Fruit fly (Drosophila melanogaster) whole organism, embryonic: ENCODE measurements around the gene Dis3.

Experiments
- CG10267 ChIP-seq: fragments of 200-800 bp; sonication (Bioruptor generic); optimal IDR thresholded peaks from 2 replicates; lab custom pipeline; 2018; ENCODE audit warnings: missing biosample characterization, mild to moderate bottlenecking, missing genetic modification characterization, moderate library complexity
- CG10654 ChIP-seq: fragments of 200-800 bp; sonication (Bioruptor generic); optimal IDR thresholded peaks from 2 replicates; lab custom pipeline; 2016; ENCODE audit warnings: missing biosample characterization, missing genetic modification characterization
- CG11456 ChIP-seq: fragments of 200-800 bp; sonication (Bioruptor generic); IDR thresholded peaks from 3 replicates; pipeline ENCODE4 v1.3.6; 2022; ENCODE audit warnings: missing biosample characterization, missing genetic modification characterization
- CG11560 ChIP-seq: fragments of 200-800 bp; sonication (Bioruptor generic); IDR thresholded peaks from 3 replicates; pipeline ENCODE4 v1.3.6; 2022; ENCODE audit warnings: missing biosample characterization, missing genetic modification characterization
- CG13287 ChIP-seq: fragments of 200-800 bp; sonication (Bioruptor generic); IDR thresholded peaks from 2 replicates; pipeline ENCODE4 v1.3.6; 2022; ENCODE audit warnings: missing biosample characterization, missing genetic modification characterization; ENCODE audit not compliant: partially characterized antibody
- CG14710 ChIP-seq: fragments of 200-800 bp; sonication (Bioruptor generic); optimal IDR thresholded peaks from 3 replicates; lab custom pipeline; 2019; ENCODE audit warnings: missing biosample characterization, mild to moderate bottlenecking, missing genetic modification characterization, moderate library complexity
- CG15514 ChIP-seq: fragments of 200-800 bp; sonication (Bioruptor generic); optimal IDR thresholded peaks from 3 replicates; lab custom pipeline; 2017; ENCODE audit warnings: missing biosample characterization, missing genetic modification characterization, mild to moderate bottlenecking, moderate library complexity, missing genetic modification reagents
- CG16815 ChIP-seq: fragments of 200-800 bp; sonication (Bioruptor generic); optimal IDR thresholded peaks from 3 replicates; lab custom pipeline; 2017; ENCODE audit warnings: missing biosample characterization, mild to moderate bottlenecking, missing genetic modification characterization
- CG17568 ChIP-seq: fragments of 200-800 bp; sonication (Bioruptor generic); optimal IDR thresholded peaks from 2 replicates; lab custom pipeline; 2018; ENCODE audit warnings: missing biosample characterization, mild to moderate bottlenecking, missing genetic modification characterization, moderate library complexity
- CG31365 ChIP-seq: fragments of 200-800 bp; sonication (Bioruptor generic); optimal IDR thresholded peaks from 2 replicates; lab custom pipeline; 2018; ENCODE audit warnings: missing biosample characterization, mild to moderate bottlenecking, missing genetic modification characterization
- CG32532 ChIP-seq: fragments of 200-800 bp; sonication (Bioruptor generic); IDR thresholded peaks from 2 replicates; pipeline ENCODE4 v1.3.6; 2022; ENCODE audit warnings: missing biosample characterization, missing genetic modification characterization
- CG3995 ChIP-seq: fragments of 200-800 bp; sonication (Bioruptor generic); optimal IDR thresholded peaks from 3 replicates; lab custom pipeline; 2016; ENCODE audit warnings: missing biosample characterization, missing genetic modification characterization
- CG4854 ChIP-seq: fragments of 200-800 bp; sonication (Bioruptor generic); optimal IDR thresholded peaks from 2 replicates; lab custom pipeline; 2016; ENCODE audit warnings: missing biosample characterization, missing genetic modification characterization, inconsistent platforms
- CG5245 ChIP-seq: fragments of 200-800 bp; sonication (Bioruptor generic); optimal IDR thresholded peaks from 3 replicates; lab custom pipeline; 2016; ENCODE audit warnings: missing biosample characterization, missing genetic modification characterization
- CG8924 ChIP-seq: fragments of 200-800 bp; optimal IDR thresholded peaks from 3 replicates; lab custom pipeline; 2019; ENCODE audit warnings: missing biosample characterization, mild to moderate bottlenecking, missing genetic modification characterization, moderate library complexity
- Dip3 ChIP-seq: fragments of 200-800 bp; sonication (Bioruptor generic); optimal IDR thresholded peaks from 3 replicates; lab custom pipeline; 2016; ENCODE audit warnings: missing biosample characterization, missing genetic modification characterization
- Dll ChIP-seq: fragments of 200-800 bp; sonication (Bioruptor generic); IDR thresholded peaks from 4 replicates; pipeline ENCODE4 v1.3.6; 2022; ENCODE audit warnings: missing biosample characterization, missing genetic modification characterization; ENCODE audit not compliant: partially characterized antibody
- HmgD ChIP-seq: fragments of 200-800 bp; sonication (Bioruptor generic); optimal IDR thresholded peaks from 3 replicates; lab custom pipeline; 2016; ENCODE audit warnings: missing biosample characterization, missing genetic modification characterization
- HmgZ ChIP-seq: fragments of 200-800 bp; sonication (Bioruptor generic); optimal IDR thresholded peaks from 2 replicates; lab custom pipeline; 2018; ENCODE audit warnings: missing biosample characterization, mild to moderate bottlenecking, missing genetic modification characterization
- Hmr ChIP-seq: fragments of 200-800 bp; sonication (Bioruptor generic); optimal IDR thresholded peaks from 3 replicates; lab custom pipeline; 2017; ENCODE audit warnings: mild to moderate bottlenecking, missing biosample characterization, missing genetic modification reagents, missing genetic modification characterization
- Hsf ChIP-seq: fragments of 200-800 bp; sonication (Bioruptor generic); optimal IDR thresholded peaks from 3 replicates; lab custom pipeline; 2016; ENCODE audit warnings: missing biosample characterization, missing genetic modification characterization
- Lhr ChIP-seq: fragments of 200-800 bp; sonication (Bioruptor generic); optimal IDR thresholded peaks from 3 replicates; lab custom pipeline; 2017; ENCODE audit warnings: mild to moderate bottlenecking, missing biosample characterization, missing genetic modification reagents, missing genetic modification characterization
- MESR4 ChIP-seq: fragments of 200-800 bp; sonication (Bioruptor generic); optimal IDR thresholded peaks from 2 replicates; lab custom pipeline; 2018; ENCODE audit warnings: missing biosample characterization, mild to moderate bottlenecking, missing genetic modification characterization, moderate library complexity
- Med ChIP-seq: fragments of 200-800 bp; sonication (Bioruptor generic); peaks from one replicate; lab custom pipeline; 2016; ENCODE audit warnings: missing biosample characterization, missing genetic modification characterization, mild to moderate bottlenecking, inconsistent platforms, moderate library complexity
- Scr ChIP-seq: fragments of 200-800 bp; sonication (Bioruptor generic); IDR thresholded peaks from 2 replicates; pipeline ENCODE4 v1.3.6; 2022; ENCODE audit warnings: missing biosample characterization, missing genetic modification characterization; ENCODE audit not compliant: partially characterized antibody
- Sry-δ ChIP-seq: fragments of 200-800 bp; sonication (Bioruptor generic); optimal IDR thresholded peaks from 2 replicates; lab custom pipeline; 2016; ENCODE audit warnings: missing biosample characterization, missing genetic modification characterization
- Usf ChIP-seq: fragments of 200-800 bp; sonication (Bioruptor generic); optimal IDR thresholded peaks from 2 replicates; lab custom pipeline; 2017; ENCODE audit warnings: missing genotype, missing biosample characterization, missing genetic modification characterization
- YL-1 ChIP-seq: fragments of 200-800 bp; sonication (Bioruptor generic); optimal IDR thresholded peaks from 3 replicates; lab custom pipeline; 2017; ENCODE audit warnings: missing biosample characterization, mild to moderate bottlenecking, missing genetic modification characterization
- abd-A ChIP-seq: fragments of 200-800 bp; sonication (Bioruptor generic); optimal IDR thresholded peaks from 3 replicates; lab custom pipeline; 2019; ENCODE audit warnings: missing biosample characterization, mild to moderate bottlenecking, missing genetic modification characterization, moderate library complexity
- bigmax ChIP-seq: fragments of 200-800 bp; sonication (Bioruptor generic); optimal IDR thresholded peaks from 2 replicates; lab custom pipeline; 2018; ENCODE audit warnings: missing biosample characterization, mild to moderate bottlenecking, missing genetic modification characterization
- croc ChIP-seq: fragments of 200-800 bp; sonication (Bioruptor generic); conservative IDR thresholded peaks from 3 replicates; pipeline ENCODE4 v1.3.6; 2022; ENCODE audit warnings: missing biosample characterization, missing genetic modification characterization
- ems ChIP-seq: fragments of 200-800 bp; sonication (Bioruptor generic); optimal IDR thresholded peaks from 3 replicates; lab custom pipeline; 2016; ENCODE audit warnings: missing biosample characterization, missing genetic modification characterization
- en ChIP-seq: fragments of 200-800 bp; sonication (Bioruptor generic); optimal IDR thresholded peaks from 2 replicates; lab custom pipeline; 2016; ENCODE audit warnings: missing biosample characterization, missing genetic modification characterization
- fu2 ChIP-seq: fragments of 200-800 bp; sonication (Bioruptor generic); optimal IDR thresholded peaks from 2 replicates; lab custom pipeline; 2016; ENCODE audit warnings: missing biosample characterization, missing genetic modification characterization
- gcm2 ChIP-seq: fragments of 200-800 bp; sonication (Bioruptor generic); optimal IDR thresholded peaks from 2 replicates; lab custom pipeline; 2016; ENCODE audit warnings: missing biosample characterization, missing genetic modification characterization
- h ChIP-seq: fragments of >200 bp; optimal IDR thresholded peaks from 2 replicates; lab custom pipeline; 2017
- her ChIP-seq: fragments of 200-800 bp; sonication (Bioruptor generic); optimal IDR thresholded peaks from 2 replicates; lab custom pipeline; 2016; ENCODE audit warnings: missing biosample characterization, missing genetic modification characterization
- insv ChIP-seq, 2 experiments: fragments of 200-800 bp; sonication (Bioruptor generic); optimal IDR thresholded peaks; 3 replicates each; lab custom pipeline; 2016 to 2018; ENCODE audit warnings: missing biosample characterization in 2 of 2, missing genetic modification characterization in 2 of 2
- lilli ChIP-seq: fragments of 200-800 bp; sonication (Bioruptor generic); optimal IDR thresholded peaks from 3 replicates; lab custom pipeline; 2016; ENCODE audit warnings: missing biosample characterization, missing genetic modification characterization
- nau ChIP-seq: fragments of 200-800 bp; sonication (Bioruptor generic); optimal IDR thresholded peaks from 3 replicates; lab custom pipeline; 2017; ENCODE audit warnings: missing biosample characterization, mild to moderate bottlenecking, missing genetic modification characterization, missing genetic modification reagents
- nerfin-1 ChIP-seq: fragments of 200-800 bp; sonication (Bioruptor generic); optimal IDR thresholded peaks from 3 replicates; lab custom pipeline; 2019; ENCODE audit warnings: missing biosample characterization, mild to moderate bottlenecking, missing genetic modification characterization, moderate library complexity
- onecut ChIP-seq: fragments of 200-800 bp; sonication (Bioruptor generic); IDR thresholded peaks from 2 replicates; pipeline ENCODE4 v1.3.6; 2022; ENCODE audit warnings: missing biosample characterization, missing genetic modification characterization
- org-1 ChIP-seq: fragments of 200-800 bp; sonication (Bioruptor generic); optimal IDR thresholded peaks from 2 replicates; lab custom pipeline; 2017; ENCODE audit warnings: missing biosample characterization, missing genetic modification characterization
- pho ChIP-seq: fragments of 200-800 bp; sonication (Bioruptor generic); optimal IDR thresholded peaks from 2 replicates; lab custom pipeline; 2016; ENCODE audit warnings: missing biosample characterization, missing genetic modification characterization
- pita ChIP-seq: fragments of 200-800 bp; sonication (Bioruptor generic); optimal IDR thresholded peaks from 2 replicates; lab custom pipeline; 2017; ENCODE audit warnings: missing biosample characterization, mild to moderate bottlenecking, missing genetic modification characterization
- pzg ChIP-seq: fragments of 200-800 bp; sonication (Bioruptor generic); optimal IDR thresholded peaks from 3 replicates; lab custom pipeline; 2018; ENCODE audit warnings: missing biosample characterization, mild to moderate bottlenecking, missing genetic modification characterization, moderate library complexity
- ranshi ChIP-seq: fragments of 200-800 bp; sonication (Bioruptor generic); IDR thresholded peaks from 2 replicates; pipeline ENCODE4 v1.3.6; 2022; ENCODE audit warnings: missing biosample characterization, missing genetic modification characterization
- salm ChIP-seq: fragments of 200-800 bp; sonication (Bioruptor generic); optimal IDR thresholded peaks from 2 replicates; lab custom pipeline; 2018; ENCODE audit warnings: missing biosample characterization, mild to moderate bottlenecking, missing genetic modification characterization
- sqz ChIP-seq: fragments of 200-800 bp; sonication (Bioruptor generic); optimal IDR thresholded peaks from 3 replicates; lab custom pipeline; 2018; ENCODE audit warnings: missing biosample characterization, mild to moderate bottlenecking, missing genetic modification characterization
- tin ChIP-seq: fragments of 200-800 bp; sonication (Bioruptor generic); optimal IDR thresholded peaks from 3 replicates; lab custom pipeline; 2016; ENCODE audit warnings: missing biosample characterization, missing genetic modification characterization
- zf30C ChIP-seq: fragments of 200-800 bp; sonication (Bioruptor generic); optimal IDR thresholded peaks from 3 replicates; lab custom pipeline; 2018; ENCODE audit warnings: missing biosample characterization, mild to moderate bottlenecking, missing genetic modification characterization
- zfh1 ChIP-seq: fragments of 200-800 bp; sonication (Bioruptor generic); IDR thresholded peaks from 3 replicates; pipeline ENCODE4 v1.3.6; 2022; ENCODE audit warnings: missing biosample characterization, missing genetic modification characterization

Gene Dis3

DNA sequence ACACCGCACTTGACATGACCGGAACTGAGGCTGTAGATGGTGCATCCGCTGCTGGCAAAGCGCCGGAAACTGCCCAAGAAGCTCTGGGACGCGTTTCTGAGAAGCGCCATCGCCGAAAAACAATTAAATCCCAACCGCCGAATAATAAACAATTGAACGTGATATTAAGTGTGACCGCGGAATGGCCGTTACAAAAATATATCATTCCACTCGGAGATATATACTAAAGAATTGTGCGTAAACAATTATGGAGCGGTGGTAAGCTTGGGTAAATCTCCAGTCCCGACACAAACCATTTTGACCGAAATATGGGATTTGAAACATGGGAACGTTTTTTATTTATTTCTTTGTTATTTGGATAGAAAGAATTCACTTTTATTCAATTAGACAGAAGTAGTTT, 26.7 kb downstream of the Dis3 start, which contains the start of gene CG18528 (continued):
- no peak for TF ChIP-seq CG14710 (tag; lab: Kevin White, UChicago)
- no peak for TF ChIP-seq CG32532 (GFP tag; lab: Robert Waterston, UW)
- peak; percentile 50 for TF ChIP-seq HmgD (GFP tag; lab: Kevin White, UChicago)
- TF ChIP-seq pzg (GFP tag; lab: Kevin White, UChicago): peak; percentile 89
- TF ChIP-seq Med (GFP tag; lab: Kevin White, UChicago): peak; percentile 86
- TF ChIP-seq en (GFP tag; lab: Kevin White, UChicago): no peak
- no peak for TF ChIP-seq lilli (GFP tag; lab: Kevin White, UChicago)
- TF ChIP-seq zf30C: no peak
- no peak for TF ChIP-seq ranshi (GFP tag; lab: Robert Waterston, UW)
- peak; percentile 31; the same call in 1 of the 3 replicates for TF ChIP-seq zfh1
- TF ChIP-seq CG31365 (tag; lab: Kevin White, UChicago): no peak
- TF ChIP-seq abd-A: no peak
- no peak for TF ChIP-seq tin (GFP tag; lab: Kevin White, UChicago)
- TF ChIP-seq ems (GFP tag; lab: Kevin White, UChicago): no peak
- TF ChIP-seq org-1: no peak
- no peak for TF ChIP-seq Hsf (GFP tag; lab: Kevin White, UChicago)
- TF ChIP-seq MESR4 (GFP tag; lab: Kevin White, UChicago): peak; percentile 17
- TF ChIP-seq bigmax (GFP tag; lab: Kevin White, UChicago): no peak
- TF ChIP-seq CG5245 (GFP tag; lab: Kevin White, UChicago): no peak
- TF ChIP-seq fu2 (GFP tag; lab: Kevin White, UChicago): no peak
- TF ChIP-seq CG4854 (GFP tag; lab: Kevin White, UChicago): no peak
- no peak for TF ChIP-seq nau
- peak; percentile 84 for TF ChIP-seq Lhr (GFP tag; lab: Kevin White, UChicago)
- TF ChIP-seq CG11456 (GFP tag; lab: Robert Waterston, UW): no peak
- peak; percentile 51 for TF ChIP-seq CG15514
- TF ChIP-seq CG3995 (GFP tag; lab: Kevin White, UChicago): peak; percentile 71
- no peak for TF ChIP-seq sqz (GFP tag; lab: Kevin White, UChicago)
- TF ChIP-seq CG10654 (GFP tag; lab: Kevin White, UChicago): no peak
- peak; percentile 15 for TF ChIP-seq YL-1 (GFP tag; lab: Kevin White, UChicago)
- TF ChIP-seq nerfin-1 (tag; lab: Kevin White, UChicago): no peak
- TF ChIP-seq Dll (GFP tag; lab: Robert Waterston, UW): peak; percentile 24; the same call in 1 of the 4 replicates
- TF ChIP-seq croc (GFP tag; lab: Robert Waterston, UW): no peak
- no peak for TF ChIP-seq CG10267
- peak; percentile 52; the same call in 1 of the 2 replicates for TF ChIP-seq CG13287 (GFP tag; lab: Robert Waterston, UW)
- TF ChIP-seq CG17568 (GFP tag; lab: Kevin White, UChicago): no peak
- TF ChIP-seq Usf (GFP tag; lab: Kevin White, UChicago): no peak
- no peak for TF ChIP-seq h (lab: Kevin White, UChicago)
- no peak for TF ChIP-seq insv (GFP tag; optimal IDR thresholded peaks at IDR 0.05; lab: Kevin White, UChicago)
- TF ChIP-seq her (GFP tag; lab: Kevin White, UChicago): peak; percentile 82
- no peak for TF ChIP-seq CG16815 (GFP tag; lab: Kevin White, UChicago)
- peak; percentile 87 for TF ChIP-seq pita
- TF ChIP-seq onecut (GFP tag; lab: Robert Waterston, UW): no peak
- TF ChIP-seq Dip3 (GFP tag; lab: Kevin White, UChicago): peak; percentile 53
- peak; percentile 6 for TF ChIP-seq pho (GFP tag; lab: Kevin White, UChicago)
- no peak for TF ChIP-seq gcm2
- no peak for TF ChIP-seq Hmr (GFP tag; lab: Kevin White, UChicago)
- no peak for TF ChIP-seq Sry-δ (GFP tag; lab: Kevin White, UChicago)
- peak; percentile 54; the same call in 1 of the 3 replicates for TF ChIP-seq CG11560
- no peak for TF ChIP-seq salm
- TF ChIP-seq HmgZ (tag; lab: Kevin White, UChicago): peak; percentile 60
- TF ChIP-seq CG8924 (tag; lab: Kevin White, UChicago): peak; percentile 24
- TF ChIP-seq Scr: peak; percentile 31
